Worm (Caenorhabditis elegans) whole organism, midembryonic: Measurements from ENCODE around the gene Y6D1A.1.

ENCODE experiments used
- T22C8.4 ChIP-seq: fragments of 200-800 bp; sonication (Bioruptor generic); IDR thresholded peaks from 2 replicates; pipeline ENCODE4 v1.3.6; 2022; ENCODE audit warnings: missing genetic modification characterization, missing compliant biosample characterization
- cog-1 ChIP-seq: sonication (generic microtip); optimal IDR thresholded peaks from 2 replicates; lab custom pipeline; 2016; ENCODE audit warnings: missing genetic modification characterization, missing compliant biosample characterization
- flt-1 ChIP-seq: fragments of 200-800 bp; sonication (Bioruptor generic); IDR thresholded peaks from 2 replicates; pipeline ENCODE4 v1.3.6; 2022; ENCODE audit warnings: missing genetic modification characterization, missing compliant biosample characterization
- klf-2 ChIP-seq: fragments of 200-800 bp; sonication (Bioruptor generic); conservative IDR thresholded peaks from 2 replicates; pipeline ENCODE4 v1.3.6; 2022; ENCODE audit warnings: missing genetic modification reagents, missing genetic modification characterization, missing compliant biosample characterization
- med-1 ChIP-seq: sonication (generic microtip); optimal IDR thresholded peaks from 2 replicates; lab custom pipeline; 2017; ENCODE audit warnings: missing genetic modification characterization, mild to moderate bottlenecking, missing compliant biosample characterization, antibody characterized with exemption, missing genetic modification reagents; ENCODE audit not compliant: insufficient read depth
- ref-1 ChIP-seq: fragments of 200-800 bp; sonication (Bioruptor generic); conservative IDR thresholded peaks from 2 replicates; pipeline ENCODE4 v1.3.6; 2022; ENCODE audit warnings: missing genetic modification reagents, missing genetic modification characterization, missing compliant biosample characterization
- tab-1 ChIP-seq: fragments of 200-800 bp; sonication (Bioruptor generic); IDR thresholded peaks from 2 replicates; pipeline ENCODE4 v1.3.6; 2022; ENCODE audit warnings: missing genetic modification characterization, missing compliant biosample characterization
- ztf-23 ChIP-seq: fragments of 200-800 bp; sonication (Bioruptor generic); IDR thresholded peaks from 2 replicates; pipeline ENCODE4 v1.3.6; 2022; ENCODE audit warnings: missing genetic modification reagents, missing genetic modification characterization, missing compliant biosample characterization
- ztf-29 ChIP-seq: fragments of 200-800 bp; sonication (Bioruptor generic); IDR thresholded peaks from 2 replicates; pipeline ENCODE4 v1.3.6; 2022; ENCODE audit warnings: missing genetic modification reagents, missing genetic modification characterization, missing compliant biosample characterization

The Y6D1A.1 gene

DNA sequence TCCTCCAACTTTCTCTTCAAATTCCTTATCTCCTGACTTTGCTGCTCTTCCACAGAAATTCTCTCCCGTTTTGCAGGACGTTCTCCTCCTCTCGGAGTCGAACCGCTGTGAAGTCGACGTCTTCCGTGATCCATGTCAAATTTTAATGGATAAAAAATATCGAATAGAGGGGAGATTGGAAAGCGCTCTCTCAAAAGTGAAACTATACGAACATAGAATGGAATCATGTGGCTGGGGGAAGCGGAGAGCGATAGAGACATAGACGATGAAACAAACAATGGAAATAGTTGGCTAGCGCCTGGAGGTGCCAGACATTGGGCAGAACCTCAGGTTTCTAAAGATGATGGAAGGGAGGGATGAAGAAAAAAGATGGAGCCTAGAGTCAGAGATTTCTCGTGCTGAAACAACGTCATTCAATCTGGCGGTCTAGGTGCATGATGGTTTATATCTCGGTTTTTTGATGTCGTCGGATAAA is 9.5 kb downstream of the Y6D1A.1 start, which contains the start of gene F43G6.8:
F43G6.8 (minus strand) TSS at position 198 of the 475 bp plus-strand sequence.
- TF ChIP-seq ztf-29 (no peak), cog-1 (no peak), klf-2 (GFP tag; lab: Robert Waterston, UW) (no peak), T22C8.4 (GFP tag; lab: Robert Waterston, UW) (no peak), med-1 (GFP tag; lab: Kevin White, UChicago) (no peak), ref-1 (GFP tag; lab: Robert Waterston, UW) (no peak), flt-1 (GFP tag; lab: Robert Waterston, UW) (no peak), ztf-23 (GFP tag; lab: Robert Waterston, UW) (no peak), tab-1 (no peak)

DNA sequence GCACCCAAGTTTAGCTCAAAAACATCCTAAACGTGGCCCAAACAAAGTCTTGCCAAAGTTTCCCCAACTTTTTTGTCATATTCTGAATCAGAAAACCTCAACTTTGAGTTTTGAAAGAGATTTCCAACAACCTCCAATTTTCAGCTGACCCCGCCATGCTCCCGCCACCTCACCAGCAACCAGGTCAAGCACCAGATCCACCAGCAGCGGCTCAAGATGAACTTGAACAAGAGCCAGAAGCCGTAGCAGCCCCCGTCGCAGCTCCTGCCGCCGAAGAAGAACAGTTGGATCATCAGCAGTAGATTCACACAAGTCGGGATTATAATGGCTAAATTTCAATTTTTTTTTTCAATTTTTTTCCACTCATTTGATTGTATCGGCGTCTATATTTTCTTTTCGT is 12.2 kb downstream of the Y6D1A.1 start:
- no peak for TF ChIP-seq ztf-29
- TF ChIP-seq ref-1 (GFP tag; lab: Robert Waterston, UW) = no peak
- no peak for TF ChIP-seq T22C8.4 (GFP tag; lab: Robert Waterston, UW)
- TF ChIP-seq klf-2 (GFP tag; lab: Robert Waterston, UW) = no peak
- TF ChIP-seq flt-1 (GFP tag; lab: Robert Waterston, UW) = no peak

- TF ChIP-seq cog-1 = no peak
Observed at ce11 chrII:11810436-11810835, 13.0 kb downstream of the Y6D1A.1 start, which contains the start of gene F43G6.7. Gene F43G6.7 (plus strand): TSS chrII:11810790.

- TF ChIP-seq klf-2 (GFP tag; lab: Robert Waterston, UW) = no peak
- TF ChIP-seq ref-1 (GFP tag; lab: Robert Waterston, UW) = no peak
Observed at ce11 chrII:11808979-11809378, 14.4 kb downstream of the Y6D1A.1 start, which contains the start of gene F43G6.10. Gene F43G6.10 (plus strand): TSS chrII:11809349.

DNA sequence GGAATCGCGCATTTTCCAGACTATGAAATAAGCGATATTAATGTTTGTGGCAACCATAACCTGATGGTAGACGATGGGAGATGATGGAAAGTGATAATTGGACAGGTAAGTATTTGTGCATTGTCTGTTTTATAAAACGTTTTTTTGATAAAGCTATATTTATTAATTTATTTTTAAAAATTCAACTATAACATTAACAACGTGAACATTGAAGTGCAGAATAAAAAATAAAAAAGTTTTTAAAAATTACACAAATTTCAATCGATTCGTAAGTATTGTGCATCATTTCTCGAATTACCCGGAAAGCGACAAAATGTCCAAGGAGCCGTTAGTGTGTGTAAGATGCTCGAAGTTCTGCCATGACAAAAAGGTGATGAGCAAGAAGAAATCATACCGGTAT is 17.2 kb downstream of the Y6D1A.1 start, which contains the start of gene jmjd-1.1:
jmjd-1.1 (plus strand) TSS at position 301 of the 400 bp plus-strand sequence.
- TF ChIP-seq med-1 (GFP tag; lab: Kevin White, UChicago) = no peak
- TF ChIP-seq flt-1 (GFP tag; lab: Robert Waterston, UW) = no peak
- TF ChIP-seq T22C8.4 (GFP tag; lab: Robert Waterston, UW) = no peak
- TF ChIP-seq ztf-23 (GFP tag; lab: Robert Waterston, UW) = no peak
- no peak for TF ChIP-seq klf-2 (GFP tag; lab: Robert Waterston, UW)
- TF ChIP-seq cog-1 = no peak
- no peak for TF ChIP-seq tab-1
- no peak for TF ChIP-seq ref-1 (GFP tag; lab: Robert Waterston, UW)
- no peak for TF ChIP-seq ztf-29

ce11 chrII:11802451-11802850 is 21.0 kb downstream of the Y6D1A.1 start, which contains the start of gene F43G6.17:
Gene F43G6.17 (plus strand): TSS chrII:11802751.
- TF ChIP-seq klf-2 (GFP tag; lab: Robert Waterston, UW) (no peak), ztf-23 (GFP tag; lab: Robert Waterston, UW) (no peak), ref-1 (GFP tag; lab: Robert Waterston, UW) (no peak), med-1 (GFP tag; lab: Kevin White, UChicago) (no peak), ztf-29 (no peak), flt-1 (GFP tag; lab: Robert Waterston, UW) (no peak), tab-1 (no peak), T22C8.4 (GFP tag; lab: Robert Waterston, UW) (no peak), cog-1 (no peak)

ce11 chrII:11798737-11799136 is 24.7 kb downstream of the Y6D1A.1 start, which contains the start of gene hda-5:
Gene hda-5 (plus strand): TSS chrII:11799037.
- TF ChIP-seq ztf-29 = no peak
- no peak for TF ChIP-seq med-1 (GFP tag; lab: Kevin White, UChicago)
- TF ChIP-seq cog-1 = no peak
- TF ChIP-seq flt-1 (GFP tag; lab: Robert Waterston, UW) = no peak
- no peak for TF ChIP-seq klf-2 (GFP tag; lab: Robert Waterston, UW)
- no peak for TF ChIP-seq ztf-23 (GFP tag; lab: Robert Waterston, UW)
- TF ChIP-seq T22C8.4 (GFP tag; lab: Robert Waterston, UW) = no peak
- no peak for TF ChIP-seq ref-1 (GFP tag; lab: Robert Waterston, UW)
- no peak for TF ChIP-seq tab-1

DNA sequence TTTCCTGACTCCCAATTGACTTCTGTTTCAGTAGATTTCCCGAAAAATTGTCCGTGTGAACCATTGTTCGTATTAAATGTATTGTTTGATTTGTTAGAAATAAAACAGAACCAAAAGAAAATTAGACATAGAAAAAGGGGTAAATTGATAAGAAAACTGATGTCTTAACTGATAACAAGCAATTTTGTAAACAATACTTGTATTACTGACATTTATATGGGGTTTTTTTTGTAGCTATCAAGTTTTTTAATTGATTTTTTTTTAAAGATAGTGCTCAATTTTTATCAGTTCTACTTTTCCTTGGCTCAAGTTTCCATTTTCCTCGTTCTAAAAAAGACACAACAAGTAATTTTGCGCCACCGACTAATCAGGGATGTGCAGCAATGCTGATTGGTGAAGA is 26.2 kb downstream of the Y6D1A.1 start:
- TF ChIP-seq ztf-29 (no peak), med-1 (GFP tag; lab: Kevin White, UChicago) (no peak), klf-2 (GFP tag; lab: Robert Waterston, UW) (no peak), tab-1 (no peak), flt-1 (GFP tag; lab: Robert Waterston, UW) (no peak), ztf-23 (GFP tag; lab: Robert Waterston, UW) (no peak), T22C8.4 (GFP tag; lab: Robert Waterston, UW) (no peak), cog-1 (no peak), ref-1 (GFP tag; lab: Robert Waterston, UW) (no peak)

ce11 chrII:11794392-11794791 is 29.0 kb downstream of the Y6D1A.1 start:
- TF ChIP-seq tab-1 (no peak), ref-1 (GFP tag; lab: Robert Waterston, UW) (no peak), cog-1 (no peak), klf-2 (GFP tag; lab: Robert Waterston, UW) (no peak), ztf-23 (GFP tag; lab: Robert Waterston, UW) (no peak), T22C8.4 (GFP tag; lab: Robert Waterston, UW) (no peak), flt-1 (GFP tag; lab: Robert Waterston, UW) (no peak), ztf-29 (no peak), med-1 (GFP tag; lab: Kevin White, UChicago) (no peak)

DNA sequence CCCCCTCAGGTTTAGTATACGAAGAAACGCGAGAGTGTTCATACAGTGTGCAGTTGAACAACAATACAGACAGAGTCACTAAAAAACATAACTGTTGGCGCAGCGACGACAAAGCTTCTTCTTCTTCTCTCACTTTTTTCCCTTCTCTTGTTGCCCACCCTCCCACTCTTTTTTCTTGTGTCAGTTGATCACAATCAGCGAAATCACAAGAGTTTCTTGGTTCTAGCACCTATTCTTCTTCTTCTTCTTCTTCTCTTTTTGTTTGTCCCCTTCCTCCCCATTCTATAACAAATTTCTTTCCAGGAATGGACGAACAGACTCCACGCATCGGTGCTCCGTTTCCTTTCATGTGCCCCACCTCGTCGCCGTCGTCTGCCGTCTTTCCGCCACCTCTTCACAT is 33.0 kb downstream of the Y6D1A.1 start, which contains the start of gene F43G6.4:
F43G6.4 (plus strand) TSS at position 301 of the 400 bp plus-strand sequence.
- TF ChIP-seq cog-1 (no peak), ztf-23 (GFP tag; lab: Robert Waterston, UW) (no peak), ztf-29 (no peak), tab-1 (no peak), flt-1 (GFP tag; lab: Robert Waterston, UW) (no peak), ref-1 (GFP tag; lab: Robert Waterston, UW) (no peak), med-1 (GFP tag; lab: Kevin White, UChicago) (no peak), T22C8.4 (GFP tag; lab: Robert Waterston, UW) (no peak), klf-2 (GFP tag; lab: Robert Waterston, UW) (no peak)
